Fruit fly (Drosophila melanogaster) whole organism, prepupa: Measurements from ENCODE around the gene CG1703.

Source experiments
- CG10669 ChIP-seq: fragments of 200-800 bp; sonication (Bioruptor generic); optimal IDR thresholded peaks from 3 replicates; lab custom pipeline; 2018; ENCODE audit warnings: missing biosample characterization, mild to moderate bottlenecking, missing genetic modification characterization, moderate library complexity
- CG11294 ChIP-seq: fragments of 200-800 bp; sonication (Bioruptor generic); IDR thresholded peaks from 2 replicates; pipeline ENCODE4 v1.3.6; 2022; ENCODE audit warnings: missing biosample characterization, missing genetic modification characterization
- CG11762 ChIP-seq: fragments of 200-800 bp; sonication (Bioruptor generic); optimal IDR thresholded peaks from 3 replicates; lab custom pipeline; 2016; ENCODE audit warnings: missing biosample characterization, missing genetic modification characterization; ENCODE audit not compliant: insufficient read depth
- CG31627 ChIP-seq: fragments of 200-800 bp; sonication (Bioruptor generic); optimal IDR thresholded peaks from 3 replicates; lab custom pipeline; 2016; ENCODE audit warnings: missing biosample characterization, missing genetic modification characterization
- CG32006 ChIP-seq: fragments of 200-800 bp; sonication (Bioruptor generic); optimal IDR thresholded peaks from 3 replicates; lab custom pipeline; 2017; ENCODE audit warnings: missing biosample characterization, mild to moderate bottlenecking, missing genetic modification characterization
- CG34406 ChIP-seq: fragments of 200-800 bp; sonication (Bioruptor generic); optimal IDR thresholded peaks from 3 replicates; lab custom pipeline; 2016; ENCODE audit warnings: missing biosample characterization, missing genetic modification characterization
- CG8632 ChIP-seq: fragments of 200-800 bp; sonication (Bioruptor generic); optimal IDR thresholded peaks from 3 replicates; lab custom pipeline; 2016; ENCODE audit warnings: missing biosample characterization, missing genetic modification characterization
- CG9139 ChIP-seq: fragments of 200-800 bp; sonication (Bioruptor generic); optimal IDR thresholded peaks from 3 replicates; lab custom pipeline; 2017; ENCODE audit warnings: missing biosample characterization, mild to moderate bottlenecking, missing genetic modification characterization
- Eip75B ChIP-seq: fragments of 200-800 bp; sonication (Bioruptor generic); optimal IDR thresholded peaks from 3 replicates; lab custom pipeline; 2016; ENCODE audit warnings: missing biosample characterization, missing genetic modification characterization
- Hr38 ChIP-seq: sonication (Bioruptor generic); optimal IDR thresholded peaks from 2 replicates; lab custom pipeline; 2016; ENCODE audit warnings: missing biosample characterization, missing genetic modification characterization
- ss ChIP-seq, 2 experiments: fragments of 200-800 bp; sonication (Bioruptor generic); optimal IDR thresholded peaks; 2 replicates in 1 of 2; 3 replicates in 1 of 2; lab custom pipeline; 2017 to 2018; ENCODE audit warnings: mild to moderate bottlenecking in 2 of 2, missing biosample characterization in 2 of 2, missing genetic modification characterization in 2 of 2, moderate library complexity in 1 of 2

DNA sequence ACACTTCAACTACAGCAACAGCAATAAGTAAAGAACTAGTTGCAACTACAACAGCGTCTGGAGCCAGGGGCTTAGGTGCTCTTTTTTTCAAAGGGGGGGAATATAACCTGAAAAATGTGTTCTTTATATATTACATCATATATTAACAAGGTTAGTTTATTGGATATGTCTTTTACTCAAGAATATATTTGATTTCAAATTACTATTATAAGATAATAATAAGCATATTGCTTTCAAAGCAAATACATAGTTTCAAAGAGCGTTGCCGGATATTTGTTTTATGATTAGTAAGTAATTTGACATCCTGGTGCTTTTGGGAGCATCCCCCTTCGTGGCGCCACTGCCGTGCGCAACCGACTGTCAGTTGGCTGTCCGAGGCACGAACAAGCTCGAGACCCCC, 47.4 kb downstream of the CG1703 start:
- TF ChIP-seq CG32006 (GFP tag; lab: Kevin White, UChicago) (peak; percentile 95), CG11762 (GFP tag; lab: Kevin White, UChicago) (peak; percentile 77), Eip75B (GFP tag; lab: Kevin White, UChicago) (peak; percentile 72), CG31627 (GFP tag; lab: Kevin White, UChicago) (no peak), CG9139 (GFP tag; lab: Kevin White, UChicago) (peak; percentile 75), CG10669 (GFP tag; lab: Kevin White, UChicago) (peak; percentile 80), ss (GFP tag; optimal IDR thresholded peaks at IDR 0.05; lab: Kevin White, UChicago) (peak; percentile 78 to 91), CG34406 (GFP tag; lab: Kevin White, UChicago) (peak; percentile 75), Hr38 (GFP tag; lab: Kevin White, UChicago) (no peak), CG11294 (GFP tag; lab: Robert Waterston, UW) (peak; percentile 86), CG8632 (GFP tag; lab: Kevin White, UChicago) (peak; percentile 81)
